Worm (Caenorhabditis elegans): ENCODE data around the gene tbc-8.

The tbc-8 gene

DNA sequence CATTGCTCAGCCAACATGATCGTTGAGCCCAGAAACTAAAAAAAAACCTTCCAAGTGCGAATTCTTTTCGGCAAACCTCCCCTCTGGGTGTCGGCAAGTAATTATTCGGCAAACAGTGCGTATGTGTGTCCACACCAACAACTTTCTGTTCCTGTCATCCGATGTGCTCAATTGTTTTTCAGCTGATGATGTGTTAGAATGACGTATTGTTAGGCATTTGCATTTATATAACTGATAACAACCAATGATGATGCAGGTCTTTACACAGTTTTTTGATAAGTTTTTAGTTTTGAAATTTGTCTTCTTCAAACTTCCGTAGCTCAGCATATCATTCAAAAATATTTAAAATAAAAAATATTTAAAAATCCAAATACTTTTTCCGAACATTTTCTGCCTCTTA is 14.1 kb downstream of the tbc-8 start:
- no peak for TF ChIP-seq lin-39 (tag; optimal IDR thresholded peaks at IDR 0.05)
- no peak for TF ChIP-seq nhr-43 (tag; optimal IDR thresholded peaks at IDR 0.05; ENCODE audit: poor library complexity, severe bottlenecking)
- TF ChIP-seq nhr-28 (tag; optimal IDR thresholded peaks at IDR 0.05), result no peak
- peak; percentile 61 for TF ChIP-seq pqm-1 (tag; optimal IDR thresholded peaks at IDR 0.05)
- no peak for TF ChIP-seq hmg-11 (tag; optimal IDR thresholded peaks at IDR 0.05)
- peak; percentile 38 for TF ChIP-seq pha-4 (tag; optimal IDR thresholded peaks at IDR 0.05)
- no peak for TF ChIP-seq ZK546.5 (tag; optimal IDR thresholded peaks at IDR 0.05)
- peak; percentile 53 for TF ChIP-seq elt-2 (tag; optimal IDR thresholded peaks at IDR 0.05)
- no peak for TF ChIP-seq fos-1 (tag; optimal IDR thresholded peaks at IDR 0.05)
- TF ChIP-seq zag-1 (tag; optimal IDR thresholded peaks at IDR 0.05), result no peak
- TF ChIP-seq nhr-76 (tag; optimal IDR thresholded peaks at IDR 0.05), result no peak
- TF ChIP-seq elt-1 (tag; optimal IDR thresholded peaks at IDR 0.05), result no peak
- TF ChIP-seq ztf-4 (tag; optimal IDR thresholded peaks at IDR 0.05), result no peak
- TF ChIP-seq skn-1 (tag; optimal IDR thresholded peaks at IDR 0.05), result no peak
- peak; percentile 13 for TF ChIP-seq jun-1 (tag; optimal IDR thresholded peaks at IDR 0.05)
- TF ChIP-seq nhr-77 (tag; optimal IDR thresholded peaks at IDR 0.05), result no peak
- TF ChIP-seq fkh-2 (tag; optimal IDR thresholded peaks at IDR 0.05), result no peak
- TF ChIP-seq lsy-12 (tag; optimal IDR thresholded peaks at IDR 0.05), result no peak
- no peak for TF ChIP-seq ama-1 (optimal IDR thresholded peaks at IDR 0.05)
- no peak for TF ChIP-seq aly-2 (tag; optimal IDR thresholded peaks at IDR 0.05)

ce11 chrIII:10379632-10380031 is 14.9 kb downstream of the tbc-8 start:
- TF ChIP-seq elt-2 (tag; optimal IDR thresholded peaks at IDR 0.05) (no peak), hmg-11 (tag; optimal IDR thresholded peaks at IDR 0.05) (no peak), lsy-12 (tag; optimal IDR thresholded peaks at IDR 0.05) (no peak), ceh-16 (tag; optimal IDR thresholded peaks at IDR 0.05) (no peak), elt-3 (tag; optimal IDR thresholded peaks at IDR 0.05) (no peak)

ce11 chrIII:10380640-10381039 is 15.9 kb downstream of the tbc-8 start:
- no peak for TF ChIP-seq egl-5 (tag; optimal IDR thresholded peaks at IDR 0.05)
- no peak for TF ChIP-seq elt-1 (tag; optimal IDR thresholded peaks at IDR 0.05)
- peak; percentile 51 for TF ChIP-seq hmg-11 (tag; optimal IDR thresholded peaks at IDR 0.05)
- no peak for TF ChIP-seq R02D3.7 (tag; optimal IDR thresholded peaks at IDR 0.05)
- TF ChIP-seq nfya-1 (tag; optimal IDR thresholded peaks at IDR 0.05; ENCODE audit: insufficient read depth), result peak; percentile 41

DNA sequence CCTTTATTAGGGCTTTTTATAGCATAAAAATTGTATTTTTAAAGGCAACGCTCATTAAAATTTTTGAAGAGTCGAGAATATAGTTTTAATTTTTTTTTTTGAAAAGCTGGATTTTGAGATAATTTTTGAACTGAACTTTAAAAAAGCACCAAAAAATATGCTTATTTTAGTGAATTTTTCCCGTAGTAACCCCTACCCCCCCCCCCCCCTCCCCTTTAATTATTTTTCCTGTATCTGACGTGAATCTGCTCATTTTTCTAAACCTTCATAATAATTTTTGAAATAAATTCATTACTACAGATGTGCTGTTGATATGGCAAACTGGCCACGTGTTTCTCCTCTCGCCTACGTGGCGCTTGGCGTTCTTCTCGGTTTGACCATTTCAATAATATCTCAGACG is 16.7 kb downstream of the tbc-8 start, which contains the start of gene C38H2.2:
Gene C38H2.2 (plus strand): TSS at position 301 of the 400 bp plus-strand sequence.
- no peak for TF ChIP-seq R02D3.7 (tag; optimal IDR thresholded peaks at IDR 0.05)
- TF ChIP-seq lin-39 (tag; optimal IDR thresholded peaks at IDR 0.05), result no peak
- TF ChIP-seq hmg-11 (tag; optimal IDR thresholded peaks at IDR 0.05), result no peak
- no peak for TF ChIP-seq jun-1 (tag; optimal IDR thresholded peaks at IDR 0.05)
- no peak for TF ChIP-seq ceh-28 (tag; optimal IDR thresholded peaks at IDR 0.05)
- TF ChIP-seq lin-15B (tag; optimal IDR thresholded peaks at IDR 0.05), result no peak
- TF ChIP-seq nhr-11 (tag; optimal IDR thresholded peaks at IDR 0.05), result no peak
- TF ChIP-seq daf-12 (tag; optimal IDR thresholded peaks at IDR 0.05), result no peak
- TF ChIP-seq fos-1 (tag; optimal IDR thresholded peaks at IDR 0.05), result no peak
- TF ChIP-seq unc-39 (tag; optimal IDR thresholded peaks at IDR 0.05), result no peak
- TF ChIP-seq sea-2 (GFP tag; optimal IDR thresholded peaks at IDR 0.05), result no peak
- TF ChIP-seq nhr-77 (tag; optimal IDR thresholded peaks at IDR 0.05), result no peak
- TF ChIP-seq ceh-9 (tag; optimal IDR thresholded peaks at IDR 0.05), result no peak
- TF ChIP-seq nfya-1 (tag; optimal IDR thresholded peaks at IDR 0.05; ENCODE audit: insufficient read depth), result no peak
- TF ChIP-seq fkh-10 (GFP tag; optimal IDR thresholded peaks at IDR 0.05), result no peak
- no peak for TF ChIP-seq nhr-25 (tag; optimal IDR thresholded peaks at IDR 0.05)
- no peak for TF ChIP-seq ztf-4 (tag; optimal IDR thresholded peaks at IDR 0.05)
- no peak for TF ChIP-seq lsy-12 (tag; optimal IDR thresholded peaks at IDR 0.05)
- no peak for TF ChIP-seq nhr-12 (tag; optimal IDR thresholded peaks at IDR 0.05)
- TF ChIP-seq fkh-2 (tag; optimal IDR thresholded peaks at IDR 0.05), result no peak

DNA sequence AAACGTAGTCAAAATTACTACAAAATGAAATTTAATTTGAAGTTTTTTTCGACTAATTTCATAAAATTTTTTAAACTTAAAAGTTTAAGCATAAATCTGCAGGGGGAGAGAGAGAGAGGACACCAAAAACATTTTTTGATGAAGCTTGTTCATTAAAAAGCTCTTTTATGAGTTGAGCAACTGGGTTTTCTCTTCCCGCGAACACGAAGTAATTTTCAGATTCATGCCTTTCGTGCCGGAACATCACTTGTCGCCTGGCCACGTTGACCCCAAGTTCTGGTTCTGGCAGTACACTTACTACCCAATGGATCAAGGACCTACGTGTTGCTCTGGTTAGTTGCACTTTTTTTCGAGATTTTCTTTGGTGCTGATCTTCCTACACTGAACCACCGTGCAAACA is 19.0 kb downstream of the tbc-8 start:
- TF ChIP-seq mdl-1 (tag; optimal IDR thresholded peaks at IDR 0.05), result no peak
- TF ChIP-seq egl-27 (tag; optimal IDR thresholded peaks at IDR 0.05), result no peak
